1 fruit fly cellular context compared by ENCODE assay signal in the genomic region with DNA sequence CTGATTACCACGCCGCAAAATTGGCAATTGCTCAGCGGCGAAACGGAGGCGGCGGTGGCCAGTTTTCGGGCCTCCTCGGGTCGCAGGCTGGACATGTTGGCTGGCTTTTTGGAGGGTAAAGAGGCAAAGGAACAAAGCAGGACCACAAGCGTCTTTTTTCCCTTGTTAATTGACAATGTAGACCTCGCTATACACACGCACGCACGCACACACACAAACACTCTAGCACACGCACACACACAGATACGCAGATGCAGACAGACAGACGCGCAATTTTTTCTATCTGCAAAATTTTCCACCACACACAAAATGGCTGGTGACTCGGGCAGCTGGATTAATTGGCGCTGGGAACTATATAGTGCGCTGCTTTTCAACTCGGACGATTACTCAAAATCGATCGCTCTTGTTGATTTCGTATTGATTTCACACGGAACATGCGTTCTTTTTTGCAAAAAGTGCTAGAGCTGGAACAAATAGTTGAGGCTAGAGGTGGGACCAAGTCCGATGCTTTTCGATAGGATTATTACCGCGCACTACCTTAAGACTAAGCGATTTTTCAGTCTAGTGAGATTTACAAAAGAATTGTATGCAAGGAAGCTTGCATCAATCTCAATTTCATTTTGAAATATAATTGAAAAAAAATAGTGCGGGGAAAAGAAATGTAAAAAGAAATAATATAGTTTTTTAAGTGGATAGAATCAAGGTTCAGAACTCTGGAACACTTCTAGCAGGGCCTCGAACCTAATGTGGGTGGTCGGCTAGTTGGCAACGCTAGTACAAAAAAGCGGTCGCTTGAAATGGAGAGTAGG.
TF ChIP-seq lines count a peak whose summit lies in the region.

A gene (minus strand): TSS at position 476 of the 809 bp plus-strand sequence.

TF ChIP-seq in whole organism, embryonic, 481 proteins besides CTCF, POLR2A, EP300 and RAD21 (continued from another document and continues in another):
- TF ChIP-seq abd-A (tag; optimal IDR thresholded peaks at IDR 0.05; lab: Kevin White, UChicago) = no peak
- TF ChIP-seq dysf (GFP tag; IDR thresholded peaks at IDR 0.05; lab: Robert Waterston, UW) = no peak
- TF ChIP-seq CG10321 (GFP tag; IDR thresholded peaks at IDR 0.05; lab: Robert Waterston, UW) = no peak
- TF ChIP-seq bsh (GFP tag; optimal IDR thresholded peaks at IDR 0.05; lab: Kevin White, UChicago) = no peak
- peak; percentile 18 for TF ChIP-seq pfk (GFP tag; optimal IDR thresholded peaks at IDR 0.05; lab: Kevin White, UChicago)
- no peak for TF ChIP-seq repo (GFP tag; optimal IDR thresholded peaks at IDR 0.05; lab: Kevin White, UChicago)
- TF ChIP-seq knrl (GFP tag; IDR thresholded peaks at IDR 0.05; lab: Robert Waterston, UW; ENCODE audit: partially characterized antibody) = peak; percentile 80
- TF ChIP-seq Nf-YA (GFP tag; IDR thresholded peaks at IDR 0.05; lab: Robert Waterston, UW) = no peak
- TF ChIP-seq sc (optimal IDR thresholded peaks at IDR 0.05; lab: Kevin White, UChicago) = no peak
- no peak for TF ChIP-seq sc (GFP tag; optimal IDR thresholded peaks at IDR 0.05; lab: Kevin White, UChicago)
- peak; percentile 12; the same call in 1 of the 2 replicates for TF ChIP-seq Ada2b (GFP tag; IDR thresholded peaks at IDR 0.05; lab: Robert Waterston, UW)
- no peak; the same call in 1 of the 2 replicates for TF ChIP-seq slbo (GFP tag; IDR thresholded peaks at IDR 0.05; lab: Robert Waterston, UW)
- TF ChIP-seq pnt (GFP tag; optimal IDR thresholded peaks at IDR 0.05; lab: Kevin White, UChicago) = peak; percentile 16
- TF ChIP-seq pita (GFP tag; optimal IDR thresholded peaks at IDR 0.05; lab: Kevin White, UChicago) = peak; percentile 79
- TF ChIP-seq CG6813 (GFP tag; optimal IDR thresholded peaks at IDR 0.05; lab: Kevin White, UChicago) = no peak
- no peak for TF ChIP-seq CG10654 (GFP tag; optimal IDR thresholded peaks at IDR 0.05; lab: Kevin White, UChicago)
- no peak for TF ChIP-seq tap (tag; optimal IDR thresholded peaks at IDR 0.05; lab: Kevin White, UChicago)
- no peak for TF ChIP-seq jumu (GFP tag; optimal IDR thresholded peaks at IDR 0.05; lab: Kevin White, UChicago)
- TF ChIP-seq CG10431 (GFP tag; optimal IDR thresholded peaks at IDR 0.05; lab: Kevin White, UChicago) = peak; percentile 1
- TF ChIP-seq gfzf (GFP tag; optimal IDR thresholded peaks at IDR 0.05; lab: Kevin White, UChicago) = peak; percentile 39
- TF ChIP-seq CG2678 (tag; optimal IDR thresholded peaks at IDR 0.05; lab: Kevin White, UChicago) = no peak
- peak; percentile 57; the same call in 1 of the 2 replicates for TF ChIP-seq inv (GFP tag; IDR thresholded peaks at IDR 0.05; lab: Robert Waterston, UW; ENCODE audit: partially characterized antibody)
- no peak for TF ChIP-seq gem (tag; optimal IDR thresholded peaks at IDR 0.05; lab: Kevin White, UChicago)
- peak; percentile 22 for TF ChIP-seq Chrac-16 (GFP tag; optimal IDR thresholded peaks at IDR 0.05; lab: Kevin White, UChicago)
- TF ChIP-seq CG12155 (GFP tag; optimal IDR thresholded peaks at IDR 0.05; lab: Kevin White, UChicago) = peak; percentile 29
- no peak for TF ChIP-seq Sry-β (GFP tag; optimal IDR thresholded peaks at IDR 0.05; lab: Kevin White, UChicago)
- peak; percentile 68 for TF ChIP-seq amos (GFP tag; IDR thresholded peaks at IDR 0.05; lab: Robert Waterston, UW; ENCODE audit: partially characterized antibody)
- TF ChIP-seq CG12299 (tag; optimal IDR thresholded peaks at IDR 0.05; lab: Kevin White, UChicago) = no peak
- no peak; the same call in 1 of the 2 replicates for TF ChIP-seq tna (GFP tag; IDR thresholded peaks at IDR 0.05; lab: Robert Waterston, UW; ENCODE audit: partially characterized antibody)
- no peak for TF ChIP-seq crol (GFP tag; IDR thresholded peaks at IDR 0.05; lab: Robert Waterston, UW)
- TF ChIP-seq CG30403 (GFP tag; optimal IDR thresholded peaks at IDR 0.05; lab: Kevin White, UChicago) = peak; percentile 29
- no peak for TF ChIP-seq CG17385 (GFP tag; optimal IDR thresholded peaks at IDR 0.05; lab: Kevin White, UChicago)
- TF ChIP-seq CG9797 (GFP tag; optimal IDR thresholded peaks at IDR 0.05; lab: Kevin White, UChicago) = peak; percentile 41
- no peak for TF ChIP-seq pros (GFP tag; optimal IDR thresholded peaks at IDR 0.05; lab: Kevin White, UChicago)
- TF ChIP-seq zen (tag; optimal IDR thresholded peaks at IDR 0.05; lab: Kevin White, UChicago) = peak; percentile 51
- peak; percentile 46; the same call in 1 of the 3 replicates for TF ChIP-seq ci (GFP tag; IDR thresholded peaks at IDR 0.05; lab: Robert Waterston, UW)
- TF ChIP-seq nau (GFP tag; optimal IDR thresholded peaks at IDR 0.05; lab: Kevin White, UChicago) = no peak
- no peak for TF ChIP-seq CG8281 (tag; optimal IDR thresholded peaks at IDR 0.05; lab: Kevin White, UChicago)
- TF ChIP-seq CG2199 (GFP tag; IDR thresholded peaks at IDR 0.05; lab: Robert Waterston, UW) = no peak
- TF ChIP-seq CG13624 (GFP tag; optimal IDR thresholded peaks at IDR 0.05; lab: Kevin White, UChicago) = peak; percentile 64
- TF ChIP-seq CG31388 (GFP tag; optimal IDR thresholded peaks at IDR 0.05; lab: Kevin White, UChicago) = no peak
- TF ChIP-seq CG14710 (tag; optimal IDR thresholded peaks at IDR 0.05; lab: Kevin White, UChicago) = peak; percentile 83
- no peak for TF ChIP-seq salm (tag; optimal IDR thresholded peaks at IDR 0.05; lab: Kevin White, UChicago)
- TF ChIP-seq HmgZ (tag; optimal IDR thresholded peaks at IDR 0.05; lab: Kevin White, UChicago) = peak; percentile 50
- no peak for TF ChIP-seq emc (GFP tag; optimal IDR thresholded peaks at IDR 0.05; lab: Kevin White, UChicago)
- TF ChIP-seq esg (GFP tag; conservative IDR thresholded peaks at IDR 0.05; lab: Robert Waterston, UW) = 0 out of 2 replicates have a peak, but pooled peaks have one; percentile 6
- peak; percentile 88 for TF ChIP-seq Med (GFP tag; lab: Kevin White, UChicago)
- TF ChIP-seq Meics (GFP tag; optimal IDR thresholded peaks at IDR 0.05; lab: Kevin White, UChicago) = no peak
- no peak for TF ChIP-seq ERR (GFP tag; optimal IDR thresholded peaks at IDR 0.05; lab: Kevin White, UChicago)
- TF ChIP-seq mirr (GFP tag; optimal IDR thresholded peaks at IDR 0.05; lab: Kevin White, UChicago) = no peak
- no peak for TF ChIP-seq CG13123 (GFP tag; optimal IDR thresholded peaks at IDR 0.05; lab: Kevin White, UChicago)
- no peak for TF ChIP-seq dati (GFP tag; IDR thresholded peaks at IDR 0.05; lab: Robert Waterston, UW)
- TF ChIP-seq CG30431 (GFP tag; optimal IDR thresholded peaks at IDR 0.05; lab: Kevin White, UChicago) = no peak
- no peak for TF ChIP-seq ara (GFP tag; IDR thresholded peaks at IDR 0.05; lab: Robert Waterston, UW)
- peak; percentile 50 for TF ChIP-seq dm (GFP tag; optimal IDR thresholded peaks at IDR 0.05; lab: Kevin White, UChicago)
- peak; percentile 73 for TF ChIP-seq Hmr (GFP tag; optimal IDR thresholded peaks at IDR 0.05; lab: Kevin White, UChicago)
- TF ChIP-seq CG7928 (GFP tag; optimal IDR thresholded peaks at IDR 0.05; lab: Kevin White, UChicago) = peak; percentile 39
- TF ChIP-seq slp2 (GFP tag; optimal IDR thresholded peaks at IDR 0.05; lab: Kevin White, UChicago) = no peak
- TF ChIP-seq org-1 (GFP tag; optimal IDR thresholded peaks at IDR 0.05; lab: Kevin White, UChicago) = no peak
- peak; percentile 46 for TF ChIP-seq CG15696 (tag; optimal IDR thresholded peaks at IDR 0.05; lab: Kevin White, UChicago)
- TF ChIP-seq yki (optimal IDR thresholded peaks at IDR 0.05; lab: Kevin White, UChicago) = no peak
- no peak for TF ChIP-seq nerfin-2 (GFP tag; IDR thresholded peaks at IDR 0.05; lab: Robert Waterston, UW; ENCODE audit: partially characterized antibody)
- no peak for TF ChIP-seq ac (GFP tag; optimal IDR thresholded peaks at IDR 0.05; lab: Kevin White, UChicago)
- TF ChIP-seq CG6254 (GFP tag; optimal IDR thresholded peaks at IDR 0.05; lab: Kevin White, UChicago) = peak; percentile 39
- peak; percentile 61; the same call in 2 of the 3 replicates for TF ChIP-seq Dbx (GFP tag; IDR thresholded peaks at IDR 0.05; lab: Robert Waterston, UW)
- TF ChIP-seq bab2 (GFP tag; optimal IDR thresholded peaks at IDR 0.05; lab: Kevin White, UChicago) = peak; percentile 26
- peak; percentile 52 for TF ChIP-seq Dref (GFP tag; IDR thresholded peaks at IDR 0.05; lab: Robert Waterston, UW)
- TF ChIP-seq grau (tag; optimal IDR thresholded peaks at IDR 0.05; lab: Kevin White, UChicago) = no peak
- TF ChIP-seq unc-4 (GFP tag; IDR thresholded peaks at IDR 0.05; lab: Robert Waterston, UW; ENCODE audit: partially characterized antibody) = peak; percentile 61; the same call in 1 of the 2 replicates
- TF ChIP-seq lab (GFP tag; optimal IDR thresholded peaks at IDR 0.05; lab: Kevin White, UChicago) = peak; percentile 49
- no peak for TF ChIP-seq CG11504 (tag; optimal IDR thresholded peaks at IDR 0.05; lab: Kevin White, UChicago)
- no peak for TF ChIP-seq CoRest (tag; optimal IDR thresholded peaks at IDR 0.05; lab: Kevin White, UChicago)
- TF ChIP-seq CG8924 (tag; optimal IDR thresholded peaks at IDR 0.05; lab: Kevin White, UChicago) = peak; percentile 9
- TF ChIP-seq Asciz (GFP tag; optimal IDR thresholded peaks at IDR 0.05; lab: Kevin White, UChicago) = no peak
- 0 out of 3 replicates have a peak, but pooled peaks have one; percentile 26 for TF ChIP-seq CG11560 (tag; IDR thresholded peaks at IDR 0.05; lab: Robert Waterston, UW)
- TF ChIP-seq prd (optimal IDR thresholded peaks at IDR 0.05; lab: Kevin White, UChicago) = no peak
- peak; percentile 40; the same call in 2 of the 3 replicates for TF ChIP-seq prd (GFP tag; IDR thresholded peaks at IDR 0.05; lab: Robert Waterston, UW)
- TF ChIP-seq Scr (GFP tag; IDR thresholded peaks at IDR 0.05; lab: Robert Waterston, UW; ENCODE audit: partially characterized antibody) = peak; percentile 76
- TF ChIP-seq Six4 (GFP tag; optimal IDR thresholded peaks at IDR 0.05; lab: Kevin White, UChicago) = no peak
- TF ChIP-seq CG17568 (GFP tag; optimal IDR thresholded peaks at IDR 0.05; lab: Kevin White, UChicago) = no peak
- TF ChIP-seq CG2202 (tag; optimal IDR thresholded peaks at IDR 0.05; lab: Kevin White, UChicago) = no peak
- no peak for TF ChIP-seq Abd-B (GFP tag; optimal IDR thresholded peaks at IDR 0.05; lab: Kevin White, UChicago)
- no peak for TF ChIP-seq CG6854 (GFP tag; optimal IDR thresholded peaks at IDR 0.05; lab: Kevin White, UChicago)
- peak; percentile 26; the same call in 1 of the 2 replicates for TF ChIP-seq CG9215 (GFP tag; IDR thresholded peaks at IDR 0.05; lab: Robert Waterston, UW)
- no peak for TF ChIP-seq CG15479 (GFP tag; optimal IDR thresholded peaks at IDR 0.05; lab: Kevin White, UChicago)
- no peak for TF ChIP-seq BtbVII (GFP tag; optimal IDR thresholded peaks at IDR 0.05; lab: Kevin White, UChicago)
- no peak for TF ChIP-seq fd64A (GFP tag; optimal IDR thresholded peaks at IDR 0.05; lab: Kevin White, UChicago)
- peak; percentile 70 for TF ChIP-seq CG10267 (tag; optimal IDR thresholded peaks at IDR 0.05; lab: Kevin White, UChicago)
- TF ChIP-seq seq (GFP tag; IDR thresholded peaks at IDR 0.05; lab: Robert Waterston, UW) = no peak
- TF ChIP-seq CG17359 (tag; optimal IDR thresholded peaks at IDR 0.05; lab: Kevin White, UChicago) = no peak
- TF ChIP-seq CG3163 (GFP tag; optimal IDR thresholded peaks at IDR 0.05; lab: Kevin White, UChicago) = peak; percentile 20
- TF ChIP-seq Rfx (GFP tag; IDR thresholded peaks at IDR 0.05; lab: Robert Waterston, UW) = peak; percentile 28; the same call in 1 of the 2 replicates
- TF ChIP-seq zen2 (GFP tag; IDR thresholded peaks at IDR 0.05; lab: Robert Waterston, UW; ENCODE audit: partially characterized antibody) = no peak
- TF ChIP-seq Tbp (GFP tag; optimal IDR thresholded peaks at IDR 0.05; lab: Kevin White, UChicago) = peak; percentile 54
- no peak for TF ChIP-seq CG11093 (GFP tag; IDR thresholded peaks at IDR 0.05; lab: Robert Waterston, UW)
- no peak for TF ChIP-seq trh (GFP tag; optimal IDR thresholded peaks at IDR 0.05; lab: Kevin White, UChicago)
- TF ChIP-seq MBD-R2 (GFP tag; IDR thresholded peaks at IDR 0.05; lab: Robert Waterston, UW) = peak; percentile 11; the same call in 1 of the 2 replicates
- TF ChIP-seq CG9437 (GFP tag; optimal IDR thresholded peaks at IDR 0.05; lab: Kevin White, UChicago) = no peak
- no peak for TF ChIP-seq ems (GFP tag; optimal IDR thresholded peaks at IDR 0.05; lab: Kevin White, UChicago)
- TF ChIP-seq Usf (GFP tag; optimal IDR thresholded peaks at IDR 0.05; lab: Kevin White, UChicago) = no peak
- no peak for TF ChIP-seq Bteb2 (GFP tag; optimal IDR thresholded peaks at IDR 0.05; lab: Kevin White, UChicago)
- TF ChIP-seq Sry-δ (GFP tag; optimal IDR thresholded peaks at IDR 0.05; lab: Kevin White, UChicago) = peak; percentile 95
- no peak for TF ChIP-seq schlank (tag; optimal IDR thresholded peaks at IDR 0.05; lab: Kevin White, UChicago)
- no peak for TF ChIP-seq Eip74EF (GFP tag; optimal IDR thresholded peaks at IDR 0.05; lab: Kevin White, UChicago)
- no peak for TF ChIP-seq CG1832 (GFP tag; optimal IDR thresholded peaks at IDR 0.05; lab: Kevin White, UChicago)
- TF ChIP-seq klu (GFP tag; IDR thresholded peaks at IDR 0.05; lab: Robert Waterston, UW) = peak; percentile 46; the same call in 1 of the 2 replicates
- no peak for TF ChIP-seq CG7963 (GFP tag; IDR thresholded peaks at IDR 0.05; lab: Robert Waterston, UW; ENCODE audit: partially characterized antibody)
- TF ChIP-seq ind (GFP tag; optimal IDR thresholded peaks at IDR 0.05; lab: Kevin White, UChicago) = peak; percentile 38
- TF ChIP-seq chinmo (GFP tag; IDR thresholded peaks at IDR 0.05; lab: Robert Waterston, UW; ENCODE audit: partially characterized antibody) = 0 out of 4 replicates have a peak, but pooled peaks have one; percentile 54
- no peak for TF ChIP-seq CG7372 (GFP tag; IDR thresholded peaks at IDR 0.05; lab: Robert Waterston, UW)
- peak; percentile 4 for TF ChIP-seq CG3995 (GFP tag; optimal IDR thresholded peaks at IDR 0.05; lab: Kevin White, UChicago)
- TF ChIP-seq CG6791 (GFP tag; IDR thresholded peaks at IDR 0.05; lab: Robert Waterston, UW; ENCODE audit: partially characterized antibody) = peak; percentile 60; the same call in 2 of the 3 replicates
- TF ChIP-seq D19B (GFP tag; optimal IDR thresholded peaks at IDR 0.05; lab: Kevin White, UChicago) = no peak
- peak; percentile 39 for TF ChIP-seq Myb (GFP tag; optimal IDR thresholded peaks at IDR 0.05; lab: Kevin White, UChicago)
- TF ChIP-seq CG4360 (GFP tag; IDR thresholded peaks at IDR 0.05; lab: Robert Waterston, UW) = 0 out of 2 replicates have a peak, but pooled peaks have one; percentile 7
- TF ChIP-seq cas (GFP tag; IDR thresholded peaks at IDR 0.05; lab: Robert Waterston, UW) = no peak
- TF ChIP-seq sens-2 (GFP tag; IDR thresholded peaks at IDR 0.05; lab: Robert Waterston, UW) = no peak
- TF ChIP-seq NfI (GFP tag; optimal IDR thresholded peaks at IDR 0.05; lab: Kevin White, UChicago) = no peak
- peak; percentile 40 for TF ChIP-seq CG18599 (GFP tag; optimal IDR thresholded peaks at IDR 0.05; lab: Kevin White, UChicago)
- TF ChIP-seq Side (GFP tag; optimal IDR thresholded peaks at IDR 0.05; lab: Kevin White, UChicago) = no peak
